Fruit fly (Drosophila melanogaster) whole organism, embryonic: Measurements from ENCODE around the gene CG5937.
A peak's percentile ranks its signal among the peaks of the same experiment; 100 is the strongest.

Experiments used
- Adf1 ChIP-seq: fragments of 200-800 bp; sonication (Bioruptor generic); IDR thresholded peaks from 2 replicates; pipeline ENCODE4 v1.3.6; 2022; ENCODE audit warnings: missing biosample characterization, missing genetic modification characterization
- Antp ChIP-seq: fragments of 200-800 bp; sonication (Bioruptor generic); optimal IDR thresholded peaks from 3 replicates; lab custom pipeline; 2016; ENCODE audit warnings: missing biosample characterization, missing genetic modification characterization
- CG10274 ChIP-seq: fragments of 200-800 bp; sonication (Bioruptor generic); optimal IDR thresholded peaks from 3 replicates; lab custom pipeline; 2017; ENCODE audit warnings: missing biosample characterization, mild to moderate bottlenecking, missing genetic modification characterization
- CG11247 ChIP-seq: fragments of 200-800 bp; sonication (Bioruptor generic); IDR thresholded peaks from 2 replicates; pipeline ENCODE4 v1.3.6; 2022; ENCODE audit warnings: missing biosample characterization, missing genetic modification characterization
- CG11560 ChIP-seq: fragments of 200-800 bp; sonication (Bioruptor generic); IDR thresholded peaks from 3 replicates; pipeline ENCODE4 v1.3.6; 2022; ENCODE audit warnings: missing biosample characterization, missing genetic modification characterization
- CG13296 ChIP-seq: fragments of 200-800 bp; sonication (Bioruptor generic); optimal IDR thresholded peaks from 3 replicates; lab custom pipeline; 2018; ENCODE audit warnings: missing biosample characterization, mild to moderate bottlenecking, missing genetic modification characterization
- CG13894 ChIP-seq: fragments of 200-800 bp; sonication (Bioruptor generic); optimal IDR thresholded peaks from 3 replicates; lab custom pipeline; 2018; ENCODE audit warnings: missing biosample characterization, mild to moderate bottlenecking, missing genetic modification characterization, moderate library complexity
- CG16779 ChIP-seq: fragments of 200-800 bp; sonication (Bioruptor generic); IDR thresholded peaks from 2 replicates; pipeline ENCODE4 v1.3.6; 2022; ENCODE audit warnings: missing biosample characterization, missing genetic modification characterization
- CG16815 ChIP-seq: fragments of 200-800 bp; sonication (Bioruptor generic); optimal IDR thresholded peaks from 3 replicates; lab custom pipeline; 2017; ENCODE audit warnings: missing biosample characterization, mild to moderate bottlenecking, missing genetic modification characterization
- CG17328 ChIP-seq: fragments of 200-800 bp; sonication (Bioruptor generic); IDR thresholded peaks from 2 replicates; pipeline ENCODE4 v1.3.6; 2022; ENCODE audit warnings: missing biosample characterization, missing genetic modification characterization
- CG2116 ChIP-seq: fragments of 200-800 bp; sonication (Bioruptor generic); optimal IDR thresholded peaks from 3 replicates; lab custom pipeline; 2018; ENCODE audit warnings: missing biosample characterization, mild to moderate bottlenecking, missing genetic modification characterization
- CG2129 ChIP-seq: fragments of 200-800 bp; sonication (Bioruptor generic); IDR thresholded peaks from 2 replicates; pipeline ENCODE4 v1.3.6; 2022; ENCODE audit warnings: missing biosample characterization, missing genetic modification characterization; ENCODE audit not compliant: partially characterized antibody
- CG2889 ChIP-seq: fragments of 200-800 bp; sonication (Bioruptor generic); IDR thresholded peaks from 3 replicates; pipeline ENCODE4 v1.3.6; 2022; ENCODE audit warnings: missing biosample characterization, missing genetic modification characterization
- CG31365 ChIP-seq: fragments of 200-800 bp; sonication (Bioruptor generic); optimal IDR thresholded peaks from 2 replicates; lab custom pipeline; 2018; ENCODE audit warnings: missing biosample characterization, mild to moderate bottlenecking, missing genetic modification characterization
- CG32532 ChIP-seq: fragments of 200-800 bp; sonication (Bioruptor generic); IDR thresholded peaks from 2 replicates; pipeline ENCODE4 v1.3.6; 2022; ENCODE audit warnings: missing biosample characterization, missing genetic modification characterization
- CG33213 ChIP-seq: fragments of 200-800 bp; sonication (Bioruptor generic); optimal IDR thresholded peaks from 3 replicates; lab custom pipeline; 2016; ENCODE audit warnings: missing biosample characterization, missing genetic modification characterization
- CG3838 ChIP-seq: fragments of 200-800 bp; sonication (Bioruptor generic); optimal IDR thresholded peaks from 3 replicates; lab custom pipeline; 2016; ENCODE audit warnings: missing biosample characterization, missing genetic modification characterization
- CG4617 ChIP-seq: fragments of 200-800 bp; sonication (Bioruptor generic); optimal IDR thresholded peaks from 3 replicates; lab custom pipeline; 2016; ENCODE audit warnings: missing biosample characterization, missing genetic modification characterization, borderline replicate concordance
- CG6813 ChIP-seq: fragments of 200-800 bp; sonication (Bioruptor generic); optimal IDR thresholded peaks from 2 replicates; lab custom pipeline; 2017; ENCODE audit warnings: missing biosample characterization, missing genetic modification characterization, mild to moderate bottlenecking, moderate library complexity, missing genetic modification reagents
- CG6854 ChIP-seq: fragments of 200-800 bp; sonication (Bioruptor generic); optimal IDR thresholded peaks from 3 replicates; lab custom pipeline; 2017; ENCODE audit warnings: missing biosample characterization, mild to moderate bottlenecking, missing genetic modification characterization
- Camta ChIP-seq: fragments of 200-800 bp; sonication (Bioruptor generic); optimal IDR thresholded peaks from 2 replicates; lab custom pipeline; 2016; ENCODE audit warnings: missing biosample characterization, missing genetic modification characterization
- Chrac-16 ChIP-seq: fragments of 200-800 bp; sonication (Bioruptor generic); optimal IDR thresholded peaks from 3 replicates; lab custom pipeline; 2016; ENCODE audit warnings: missing biosample characterization, missing genetic modification characterization
- Dbx ChIP-seq: fragments of 200-800 bp; sonication (Bioruptor generic); IDR thresholded peaks from 3 replicates; pipeline ENCODE4 v1.3.6; 2022; ENCODE audit warnings: missing biosample characterization, missing genetic modification characterization
- Eip74EF ChIP-seq, 2 experiments: fragments of 200-800 bp in 1 of 2; fragments of >200 bp in 1 of 2; sonication (Bioruptor generic) in 1 of 2; optimal IDR thresholded peaks; 2 replicates each; lab custom pipeline; 2017 to 2019; ENCODE audit warnings: missing biosample characterization in 2 of 2, missing genetic modification characterization in 2 of 2, mild to moderate bottlenecking in 1 of 2, moderate library complexity in 1 of 2
- GATAe ChIP-seq: fragments of 200-800 bp; sonication (Bioruptor generic); conservative IDR thresholded peaks from 2 replicates; pipeline ENCODE4 v1.3.6; 2022; ENCODE audit warnings: missing biosample characterization, missing genetic modification characterization
- Myb ChIP-seq: fragments of 200-800 bp; sonication (Bioruptor generic); optimal IDR thresholded peaks from 2 replicates; lab custom pipeline; 2016; ENCODE audit warnings: missing biosample characterization, missing genetic modification characterization
- Nf-YC ChIP-seq: fragments of 200-800 bp; optimal IDR thresholded peaks from 3 replicates; lab custom pipeline; 2019; ENCODE audit warnings: missing biosample characterization, mild to moderate bottlenecking, missing genetic modification characterization, moderate library complexity
- NfI ChIP-seq: fragments of 200-800 bp; sonication (Bioruptor generic); optimal IDR thresholded peaks from 3 replicates; lab custom pipeline; 2018; ENCODE audit warnings: missing biosample characterization, mild to moderate bottlenecking, missing genetic modification characterization, moderate library complexity
- Sox100B ChIP-seq: fragments of 200-800 bp; sonication (Bioruptor generic); optimal IDR thresholded peaks from 3 replicates; lab custom pipeline; 2018; ENCODE audit warnings: missing biosample characterization, mild to moderate bottlenecking, missing genetic modification characterization
- al ChIP-seq: fragments of 200-800 bp; sonication (Bioruptor generic); IDR thresholded peaks from 2 replicates; pipeline ENCODE4 v1.3.6; 2022; ENCODE audit warnings: missing biosample characterization, missing genetic modification characterization
- chn ChIP-seq: fragments of 200-800 bp; sonication (Bioruptor generic); optimal IDR thresholded peaks from 2 replicates; lab custom pipeline; 2016; ENCODE audit warnings: missing biosample characterization, missing genetic modification characterization
- dmrt11E ChIP-seq: fragments of 200-800 bp; sonication (Bioruptor generic); optimal IDR thresholded peaks from 3 replicates; lab custom pipeline; 2018; ENCODE audit warnings: missing biosample characterization, mild to moderate bottlenecking, missing genetic modification characterization, moderate library complexity
- hb ChIP-seq: fragments of 200-800 bp; sonication (Bioruptor generic); IDR thresholded peaks from 3 replicates; pipeline ENCODE4 v1.3.6; 2022; ENCODE audit warnings: missing biosample characterization, missing genetic modification characterization; ENCODE audit not compliant: partially characterized antibody
- hkb ChIP-seq, 2 experiments: fragments of 200-800 bp in 1 of 2; fragments of >200 bp in 1 of 2; sonication (Bioruptor generic) in 1 of 2; IDR thresholded peaks in 1 of 2; optimal IDR thresholded peaks in 1 of 2; 2 replicates each; pipeline versions ENCODE4 v1.3.6 to Lab custom; 2017 to 2022; ENCODE audit warnings: missing biosample characterization in 1 of 2, missing genetic modification characterization in 1 of 2
- klu ChIP-seq: fragments of 200-800 bp; sonication (Bioruptor generic); IDR thresholded peaks from 2 replicates; pipeline ENCODE4 v1.3.6; 2022; ENCODE audit warnings: missing biosample characterization, missing genetic modification characterization
- maf-S ChIP-seq: fragments of 200-800 bp; sonication (Bioruptor generic); optimal IDR thresholded peaks from 2 replicates; lab custom pipeline; 2016; ENCODE audit warnings: missing biosample characterization, missing genetic modification characterization
- nerfin-1 ChIP-seq: fragments of 200-800 bp; sonication (Bioruptor generic); optimal IDR thresholded peaks from 3 replicates; lab custom pipeline; 2019; ENCODE audit warnings: missing biosample characterization, mild to moderate bottlenecking, missing genetic modification characterization, moderate library complexity
- nom ChIP-seq: fragments of 200-800 bp; sonication (Bioruptor generic); optimal IDR thresholded peaks from 2 replicates; lab custom pipeline; 2017; ENCODE audit warnings: missing biosample characterization, missing genetic modification characterization, mild to moderate bottlenecking, moderate library complexity, missing genetic modification reagents
- onecut ChIP-seq: fragments of 200-800 bp; sonication (Bioruptor generic); IDR thresholded peaks from 2 replicates; pipeline ENCODE4 v1.3.6; 2022; ENCODE audit warnings: missing biosample characterization, missing genetic modification characterization
- pnt ChIP-seq: fragments of 200-800 bp; sonication (Bioruptor generic); optimal IDR thresholded peaks from 3 replicates; lab custom pipeline; 2016; ENCODE audit warnings: missing biosample characterization, missing genetic modification characterization
- pum ChIP-seq: fragments of 200-800 bp; sonication (Bioruptor generic); optimal IDR thresholded peaks from 2 replicates; lab custom pipeline; 2016; ENCODE audit warnings: missing biosample characterization, missing genetic modification characterization
- pzg ChIP-seq: fragments of 200-800 bp; sonication (Bioruptor generic); optimal IDR thresholded peaks from 3 replicates; lab custom pipeline; 2018; ENCODE audit warnings: missing biosample characterization, mild to moderate bottlenecking, missing genetic modification characterization, moderate library complexity
- ro ChIP-seq: fragments of 200-800 bp; sonication (Bioruptor generic); IDR thresholded peaks from 2 replicates; pipeline ENCODE4 v1.3.6; 2022; ENCODE audit warnings: missing biosample characterization, missing genetic modification characterization
- row ChIP-seq: fragments of 200-800 bp; sonication (Bioruptor generic); IDR thresholded peaks from 3 replicates; pipeline ENCODE4 v1.3.6; 2022; ENCODE audit warnings: missing biosample characterization, missing genetic modification characterization
- slou ChIP-seq: fragments of 200-800 bp; sonication (Bioruptor generic); optimal IDR thresholded peaks from 3 replicates; lab custom pipeline; 2016; ENCODE audit warnings: missing biosample characterization, missing genetic modification characterization
- sna ChIP-seq: fragments of 200-800 bp; sonication (Bioruptor generic); IDR thresholded peaks from 2 replicates; pipeline ENCODE4 v1.3.6; 2022; ENCODE audit warnings: missing biosample characterization, missing genetic modification characterization; ENCODE audit not compliant: partially characterized antibody
- tna ChIP-seq: fragments of 200-800 bp; sonication (Bioruptor generic); IDR thresholded peaks from 2 replicates; pipeline ENCODE4 v1.3.6; 2022; ENCODE audit warnings: missing biosample characterization, missing genetic modification characterization; ENCODE audit not compliant: partially characterized antibody
- ttk ChIP-seq: fragments of 200-800 bp; sonication (Bioruptor generic); IDR thresholded peaks from 2 replicates; pipeline ENCODE4 v2.1.2; 2022; ENCODE audit warnings: missing biosample characterization, missing genetic modification characterization
- wek ChIP-seq: fragments of 200-800 bp; sonication (Bioruptor generic); optimal IDR thresholded peaks from 3 replicates; lab custom pipeline; 2018; ENCODE audit warnings: missing biosample characterization, mild to moderate bottlenecking, missing genetic modification characterization, moderate library complexity
- z ChIP-seq: fragments of 200-800 bp; sonication (Bioruptor generic); IDR thresholded peaks from 3 replicates; pipeline ENCODE4 v1.3.6; 2022; ENCODE audit warnings: missing biosample characterization, missing genetic modification characterization

Gene CG5937

DNA sequence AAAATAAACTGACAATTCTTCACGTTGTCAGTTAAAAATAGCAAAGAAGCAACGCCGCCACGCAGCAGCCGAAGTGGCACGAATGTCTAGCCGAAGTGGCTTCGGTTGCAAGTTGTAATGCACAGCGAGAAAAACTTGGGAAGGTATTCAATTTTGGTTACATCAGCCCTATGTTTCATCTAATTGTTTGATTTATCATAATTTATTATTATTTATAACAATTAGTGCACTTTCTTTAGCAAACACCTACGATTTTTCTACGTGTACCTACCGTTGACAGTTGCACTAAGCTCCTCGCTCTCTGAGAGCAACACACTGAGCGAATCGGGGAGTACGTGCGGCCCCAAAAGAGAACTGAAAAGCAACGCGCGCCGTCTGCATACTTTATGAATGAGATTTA is 35.0 kb downstream of the CG5937 start, which contains the start of gene Tsp5D (continued):
- TF ChIP-seq onecut (GFP tag; lab: Robert Waterston, UW): peak; percentile 92
- TF ChIP-seq Camta (GFP tag; lab: Kevin White, UChicago): peak; percentile 72
- peak; percentile 74; the same call in 2 of the 3 replicates for TF ChIP-seq CG2889 (GFP tag; lab: Robert Waterston, UW)
- TF ChIP-seq maf-S: no peak
- TF ChIP-seq Chrac-16 (GFP tag; lab: Kevin White, UChicago): peak; percentile 74
- peak; percentile 66 for TF ChIP-seq CG6854
- peak; percentile 63 for TF ChIP-seq CG4617 (GFP tag; lab: Kevin White, UChicago)
- 0 out of 2 replicates have a peak, but pooled peaks have one; percentile 29 for TF ChIP-seq Adf1 (GFP tag; lab: Robert Waterston, UW)
- TF ChIP-seq CG2129 (GFP tag; lab: Robert Waterston, UW): no peak
- TF ChIP-seq CG16779: peak; percentile 47; the same call in 1 of the 2 replicates
- TF ChIP-seq CG3838 (GFP tag; lab: Kevin White, UChicago): no peak
- TF ChIP-seq Eip74EF (GFP tag; optimal IDR thresholded peaks at IDR 0.05; lab: Kevin White, UChicago): peak in 1 of 2 experiments; percentile 81
- peak; percentile 49 for TF ChIP-seq CG33213 (GFP tag; lab: Kevin White, UChicago)
- peak; percentile 87 for TF ChIP-seq NfI (GFP tag; lab: Kevin White, UChicago)
- TF ChIP-seq sna (GFP tag; lab: Robert Waterston, UW): no peak
- peak; percentile 95 for TF ChIP-seq nom (GFP tag; lab: Kevin White, UChicago)
- TF ChIP-seq CG17328: peak; percentile 95
- peak; percentile 88 for TF ChIP-seq CG13296 (GFP tag; lab: Kevin White, UChicago)
- TF ChIP-seq Antp (GFP tag; lab: Kevin White, UChicago): peak; percentile 36
- TF ChIP-seq Myb (GFP tag; lab: Kevin White, UChicago): no peak
- TF ChIP-seq pnt: peak; percentile 51
- TF ChIP-seq ttk (GFP tag; lab: Robert Waterston, UW): peak; percentile 97
- peak; percentile 1 for TF ChIP-seq CG13894 (tag; lab: Kevin White, UChicago)
- peak; percentile 74 for TF ChIP-seq CG31365 (tag; lab: Kevin White, UChicago)
- TF ChIP-seq hkb (optimal IDR thresholded peaks at IDR 0.05; lab: Kevin White, UChicago): no peak
- peak; percentile 97 for TF ChIP-seq hkb (GFP tag; IDR thresholded peaks at IDR 0.05; lab: Robert Waterston, UW)
- TF ChIP-seq CG11560 (tag; lab: Robert Waterston, UW): peak; percentile 75
- TF ChIP-seq al (GFP tag; lab: Robert Waterston, UW): peak; percentile 59
- peak; percentile 71 for TF ChIP-seq Nf-YC (tag; lab: Kevin White, UChicago)
- TF ChIP-seq GATAe (GFP tag; lab: Robert Waterston, UW): 0 out of 2 replicates have a peak, but pooled peaks have one; percentile 21
- TF ChIP-seq tna (GFP tag; lab: Robert Waterston, UW): no peak
- TF ChIP-seq Dbx (GFP tag; lab: Robert Waterston, UW): peak; percentile 66; the same call in 2 of the 3 replicates
- TF ChIP-seq CG2116 (GFP tag; lab: Kevin White, UChicago): peak; percentile 43
- TF ChIP-seq wek (GFP tag; lab: Kevin White, UChicago): peak; percentile 75
- TF ChIP-seq klu (GFP tag; lab: Robert Waterston, UW): peak; percentile 80
- TF ChIP-seq Sox100B (GFP tag; lab: Kevin White, UChicago): peak; percentile 92
- peak; percentile 87 for TF ChIP-seq CG11247 (GFP tag; lab: Robert Waterston, UW)
- peak; percentile 11 for TF ChIP-seq slou
- TF ChIP-seq CG10274: peak; percentile 72
- no peak for TF ChIP-seq pzg (GFP tag; lab: Kevin White, UChicago)
- TF ChIP-seq hb (GFP tag; lab: Robert Waterston, UW): no peak
- peak; percentile 90 for TF ChIP-seq nerfin-1 (tag; lab: Kevin White, UChicago)
- TF ChIP-seq row (GFP tag; lab: Robert Waterston, UW): peak; percentile 95
- peak; percentile 64; the same call in 1 of the 3 replicates for TF ChIP-seq z (GFP tag; lab: Robert Waterston, UW)
- peak; percentile 61 for TF ChIP-seq CG16815 (GFP tag; lab: Kevin White, UChicago)
- TF ChIP-seq chn: peak; percentile 47
- TF ChIP-seq pum (GFP tag; lab: Kevin White, UChicago): peak; percentile 47
- peak; percentile 87 for TF ChIP-seq CG6813 (GFP tag; lab: Kevin White, UChicago)
- peak; percentile 90 for TF ChIP-seq ro (GFP tag; lab: Robert Waterston, UW)
- TF ChIP-seq CG32532 (GFP tag; lab: Robert Waterston, UW): peak; percentile 82
- TF ChIP-seq dmrt11E (tag; lab: Kevin White, UChicago): peak; percentile 76
